Fruit fly (Drosophila melanogaster): ENCODE results near the gene NetA.

NetA gene

DNA sequence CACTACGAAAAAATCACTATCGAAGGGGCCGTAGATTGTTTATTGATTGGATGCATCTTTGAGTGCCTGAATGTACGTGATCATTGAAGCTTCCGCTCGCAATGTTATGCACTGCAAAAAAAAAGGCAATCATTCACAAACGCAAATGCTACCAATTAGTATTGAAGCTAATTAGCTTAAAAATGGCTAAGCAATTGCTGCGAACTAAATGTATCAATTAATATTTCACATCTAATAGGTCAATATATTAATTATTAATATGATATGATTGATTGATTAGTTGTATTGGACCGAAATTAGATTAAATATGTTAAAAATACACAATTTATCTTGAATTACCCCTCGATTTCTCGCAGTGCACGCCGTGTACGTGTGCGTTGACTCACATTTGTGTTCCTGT lies 15.5 kb upstream of the NetA start (continued):
- no peak for TF ChIP-seq CG17829 (tag; optimal IDR thresholded peaks at IDR 0.05)

DNA sequence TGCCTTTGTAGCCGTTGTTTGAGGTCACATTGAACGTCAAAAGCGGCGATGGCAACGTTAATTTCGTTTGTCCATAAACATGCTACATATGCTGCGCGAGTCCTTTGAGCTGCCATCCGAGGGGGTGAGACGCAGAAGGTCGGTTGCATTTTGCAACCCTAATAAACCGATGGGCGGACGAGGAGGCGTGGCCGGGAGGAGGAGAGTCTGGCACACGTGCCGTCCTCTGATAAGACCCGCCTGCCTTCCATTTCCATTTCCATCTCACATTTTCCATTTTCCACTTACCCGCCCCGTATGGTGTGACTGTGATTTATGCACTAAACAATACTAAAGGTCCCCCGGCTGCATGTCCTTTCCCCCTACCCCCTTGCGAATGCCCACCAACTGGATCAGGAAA lies 4.0 kb downstream of the NetA start:
- TF ChIP-seq CG6689 (GFP tag; IDR thresholded peaks at IDR 0.05) (no peak), CkIIα-i1 (GFP tag; IDR thresholded peaks at IDR 0.05) (no peak), crol (GFP tag; IDR thresholded peaks at IDR 0.05) (peak; percentile 25; the same call in 1 of the 2 replicates), insv (GFP tag; optimal IDR thresholded peaks at IDR 0.05) (peak in 1 of 2 experiments; percentile 62), twi (tag; optimal IDR thresholded peaks at IDR 0.05) (peak; percentile 59), pros (GFP tag; optimal IDR thresholded peaks at IDR 0.05) (peak; percentile 23), Hey (tag; optimal IDR thresholded peaks at IDR 0.05) (peak; percentile 64), tll (GFP tag; optimal IDR thresholded peaks at IDR 0.05) (peak in 1 of 2 experiments; percentile 43), Ets65A (GFP tag) (peak; percentile 22)

DNA sequence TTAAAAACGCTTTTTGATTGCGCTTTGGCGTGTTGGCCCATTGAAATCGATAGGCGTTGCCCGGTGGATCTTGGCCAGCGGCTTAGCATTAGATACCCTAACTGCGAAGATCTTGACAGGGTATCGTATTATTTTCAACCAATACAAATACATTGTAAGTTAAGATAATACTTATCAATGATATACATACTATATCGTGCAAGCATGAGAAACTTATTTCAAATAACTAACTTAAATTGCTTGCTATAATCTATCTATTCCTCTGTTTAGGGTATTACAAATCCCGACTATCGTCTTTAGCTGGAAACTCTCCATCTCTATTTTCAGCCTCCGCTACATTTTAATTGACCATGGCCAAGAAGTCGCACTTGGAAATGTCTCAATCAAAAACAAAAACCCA lies 19.0 kb downstream of the NetA start:
- TF ChIP-seq CG10321 (GFP tag; IDR thresholded peaks at IDR 0.05), result no peak
- TF ChIP-seq CG2875 (GFP tag; optimal IDR thresholded peaks at IDR 0.05), result peak; percentile 12
- TF ChIP-seq Hmx (GFP tag; optimal IDR thresholded peaks at IDR 0.05), result no peak
- TF ChIP-seq corto (GFP tag; optimal IDR thresholded peaks at IDR 0.05), result no peak
- TF ChIP-seq pnt (GFP tag; optimal IDR thresholded peaks at IDR 0.05), result no peak
- TF ChIP-seq zen (tag; optimal IDR thresholded peaks at IDR 0.05), result no peak
- no peak for TF ChIP-seq Hr39 (optimal IDR thresholded peaks at IDR 0.05)
- TF ChIP-seq Sox102F (GFP tag; optimal IDR thresholded peaks at IDR 0.05), result peak; percentile 67
- peak; percentile 16; the same call in 2 of the 3 replicates for TF ChIP-seq tgo (GFP tag; IDR thresholded peaks at IDR 0.05)
- no peak for TF ChIP-seq Scr (GFP tag; IDR thresholded peaks at IDR 0.05; ENCODE audit: partially characterized antibody)
- TF ChIP-seq ham (GFP tag; IDR thresholded peaks at IDR 0.05), result no peak
- peak; percentile 74 for TF ChIP-seq gem (tag; optimal IDR thresholded peaks at IDR 0.05)
- peak; percentile 5 for TF ChIP-seq Fer1 (GFP tag; optimal IDR thresholded peaks at IDR 0.05)
- TF ChIP-seq grn (GFP tag; optimal IDR thresholded peaks at IDR 0.05), result no peak
- TF ChIP-seq Dref (GFP tag; IDR thresholded peaks at IDR 0.05), result no peak
- no peak for TF ChIP-seq CG8944 (GFP tag; optimal IDR thresholded peaks at IDR 0.05)
- TF ChIP-seq CG17385 (GFP tag; optimal IDR thresholded peaks at IDR 0.05), result peak; percentile 48
- TF ChIP-seq Myb (GFP tag; optimal IDR thresholded peaks at IDR 0.05), result no peak
- no peak for TF ChIP-seq mirr (GFP tag; optimal IDR thresholded peaks at IDR 0.05)
- TF ChIP-seq ATbp (GFP tag; optimal IDR thresholded peaks at IDR 0.05), result peak; percentile 50
- peak; percentile 14 for TF ChIP-seq CG12659 (GFP tag; optimal IDR thresholded peaks at IDR 0.05)
- TF ChIP-seq pan (optimal IDR thresholded peaks at IDR 0.05), result no peak
- peak in 1 of 2 experiments; percentile 45 for TF ChIP-seq pan (GFP tag; optimal IDR thresholded peaks at IDR 0.05 in 1 of 2, IDR thresholded peaks at IDR 0.05 in 1 of 2)
- peak; percentile 41 for TF ChIP-seq CG4424 (GFP tag; optimal IDR thresholded peaks at IDR 0.05)
- TF ChIP-seq CHES-1-like (GFP tag; optimal IDR thresholded peaks at IDR 0.05), result no peak
- no peak for TF ChIP-seq Lhr (GFP tag; optimal IDR thresholded peaks at IDR 0.05)
- TF ChIP-seq CG14965 (GFP tag; optimal IDR thresholded peaks at IDR 0.05; ENCODE audit: borderline replicate concordance), result no peak
- TF ChIP-seq bsh (GFP tag; optimal IDR thresholded peaks at IDR 0.05), result peak in 1 of 2 experiments; percentile 73
- peak; percentile 21 for TF ChIP-seq CG12769 (tag; optimal IDR thresholded peaks at IDR 0.05)
- TF ChIP-seq CG14667 (GFP tag; IDR thresholded peaks at IDR 0.05), result no peak
- no peak for TF ChIP-seq CG1792 (GFP tag; optimal IDR thresholded peaks at IDR 0.05)
- TF ChIP-seq NC2α (GFP tag; optimal IDR thresholded peaks at IDR 0.05), result no peak
- no peak for TF ChIP-seq gce (GFP tag; IDR thresholded peaks at IDR 0.05)
- TF ChIP-seq jigr1 (GFP tag; IDR thresholded peaks at IDR 0.05), result no peak
- no peak for TF ChIP-seq amos (GFP tag; IDR thresholded peaks at IDR 0.05; ENCODE audit: partially characterized antibody)
- no peak for TF ChIP-seq CTCF (GFP tag; optimal IDR thresholded peaks at IDR 0.05)
- TF ChIP-seq CG17361 (GFP tag; IDR thresholded peaks at IDR 0.05), result peak; percentile 50; the same call in 1 of the 3 replicates
- TF ChIP-seq Pdp1 (GFP tag; optimal IDR thresholded peaks at IDR 0.05), result peak in 1 of 2 experiments; percentile 2
- peak; percentile 32; the same call in 1 of the 2 replicates for TF ChIP-seq gsb (GFP tag; IDR thresholded peaks at IDR 0.05)
